Fruit fly (Drosophila melanogaster) whole organism, embryonic: ENCODE results near the gene His3.3A.
A peak's percentile ranks its signal among the peaks of the same experiment; 100 is the strongest.

Source experiments
- CG10209 ChIP-seq: fragments of 200-800 bp; sonication (Bioruptor generic); optimal IDR thresholded peaks from 3 replicates; lab custom pipeline; 2017; ENCODE audit warnings: missing biosample characterization, mild to moderate bottlenecking, missing genetic modification characterization, missing genetic modification reagents
- CG10431 ChIP-seq: fragments of 200-800 bp; sonication (Bioruptor generic); optimal IDR thresholded peaks from 3 replicates; lab custom pipeline; 2018; ENCODE audit warnings: missing biosample characterization, mild to moderate bottlenecking, missing genetic modification characterization
- CG10565 ChIP-seq: fragments of 200-800 bp; sonication (Bioruptor generic); optimal IDR thresholded peaks from 3 replicates; lab custom pipeline; 2016; ENCODE audit warnings: missing biosample characterization, mild to moderate bottlenecking, missing genetic modification characterization
- CG11456 ChIP-seq: fragments of 200-800 bp; sonication (Bioruptor generic); IDR thresholded peaks from 3 replicates; pipeline ENCODE4 v1.3.6; 2022; ENCODE audit warnings: missing biosample characterization, missing genetic modification characterization
- CG11504 ChIP-seq: fragments of 200-800 bp; sonication (Bioruptor generic); optimal IDR thresholded peaks from 3 replicates; lab custom pipeline; 2019; ENCODE audit warnings: missing biosample characterization, mild to moderate bottlenecking, missing genetic modification characterization, moderate library complexity
- CG12391 ChIP-seq: fragments of 200-800 bp; sonication (Bioruptor generic); optimal IDR thresholded peaks from 3 replicates; lab custom pipeline; 2018; ENCODE audit warnings: missing biosample characterization, mild to moderate bottlenecking, missing genetic modification characterization, moderate library complexity
- CG12769 ChIP-seq: fragments of 200-800 bp; sonication (Bioruptor generic); optimal IDR thresholded peaks from 2 replicates; lab custom pipeline; 2019; ENCODE audit warnings: missing biosample characterization, mild to moderate bottlenecking, missing genetic modification characterization, moderate library complexity
- CG12942 ChIP-seq: fragments of 200-800 bp; sonication (Bioruptor generic); optimal IDR thresholded peaks from 3 replicates; lab custom pipeline; 2016; ENCODE audit warnings: missing biosample characterization, missing genetic modification characterization
- CG13424 ChIP-seq: fragments of 200-800 bp; sonication (Bioruptor generic); optimal IDR thresholded peaks from 2 replicates; lab custom pipeline; 2019; ENCODE audit warnings: missing biosample characterization, mild to moderate bottlenecking, missing genetic modification characterization, moderate library complexity
- CG14710 ChIP-seq: fragments of 200-800 bp; sonication (Bioruptor generic); optimal IDR thresholded peaks from 3 replicates; lab custom pipeline; 2019; ENCODE audit warnings: missing biosample characterization, mild to moderate bottlenecking, missing genetic modification characterization, moderate library complexity
- CG15269 ChIP-seq: fragments of 200-800 bp; sonication (Bioruptor generic); optimal IDR thresholded peaks from 2 replicates; lab custom pipeline; 2018; ENCODE audit warnings: missing biosample characterization, mild to moderate bottlenecking, missing genetic modification characterization, moderate library complexity
- CG17328 ChIP-seq: fragments of 200-800 bp; sonication (Bioruptor generic); IDR thresholded peaks from 2 replicates; pipeline ENCODE4 v1.3.6; 2022; ENCODE audit warnings: missing biosample characterization, missing genetic modification characterization
- CG2678 ChIP-seq: fragments of 200-800 bp; sonication (Bioruptor generic); optimal IDR thresholded peaks from 3 replicates; lab custom pipeline; 2019; ENCODE audit warnings: missing biosample characterization, mild to moderate bottlenecking, missing genetic modification characterization, moderate library complexity
- CG32767 ChIP-seq: fragments of 200-800 bp; sonication (Bioruptor generic); IDR thresholded peaks from 2 replicates; pipeline ENCODE4 v1.3.6; 2022; ENCODE audit warnings: missing biosample characterization, missing genetic modification characterization
- CG4360 ChIP-seq: fragments of 200-800 bp; sonication (Bioruptor generic); IDR thresholded peaks from 2 replicates; pipeline ENCODE4 v1.3.6; 2022; ENCODE audit warnings: missing biosample characterization, missing genetic modification characterization
- CG5953 ChIP-seq: fragments of 200-800 bp; sonication (Bioruptor generic); IDR thresholded peaks from 2 replicates; pipeline ENCODE4 v1.3.6; 2022; ENCODE audit warnings: missing biosample characterization, missing genetic modification characterization
- CG7745 ChIP-seq: fragments of 200-800 bp; sonication (Bioruptor generic); optimal IDR thresholded peaks from 2 replicates; lab custom pipeline; 2018; ENCODE audit warnings: missing biosample characterization, mild to moderate bottlenecking, missing genetic modification characterization, moderate library complexity
- CG9215 ChIP-seq: fragments of 200-800 bp; sonication (Bioruptor generic); IDR thresholded peaks from 2 replicates; pipeline ENCODE4 v1.3.6; 2022; ENCODE audit warnings: missing biosample characterization, missing genetic modification characterization
- CG9727 ChIP-seq: fragments of 200-800 bp; sonication (Bioruptor generic); optimal IDR thresholded peaks from 3 replicates; lab custom pipeline; 2017; ENCODE audit warnings: missing biosample characterization, mild to moderate bottlenecking, missing genetic modification characterization
- CTCF ChIP-seq: fragments of 200-800 bp; sonication (Bioruptor generic); optimal IDR thresholded peaks from 2 replicates; lab custom pipeline; 2017; ENCODE audit warnings: missing biosample characterization, mild to moderate bottlenecking, missing genetic modification characterization, moderate library complexity
- Dek ChIP-seq: fragments of 200-800 bp; sonication (Bioruptor generic); optimal IDR thresholded peaks from 3 replicates; lab custom pipeline; 2019; ENCODE audit warnings: missing biosample characterization, mild to moderate bottlenecking, missing genetic modification characterization, moderate library complexity
- Doc2 ChIP-seq: fragments of 200-800 bp; sonication (Bioruptor generic); IDR thresholded peaks from 2 replicates; pipeline ENCODE4 v1.3.6; 2022; ENCODE audit warnings: missing biosample characterization, missing genetic modification characterization
- Ets97D ChIP-seq: fragments of 200-800 bp; sonication (Bioruptor generic); optimal IDR thresholded peaks from 3 replicates; lab custom pipeline; 2016; ENCODE audit warnings: missing biosample characterization, missing genetic modification characterization
- Gsc ChIP-seq: fragments of 200-800 bp; sonication (Bioruptor generic); IDR thresholded peaks from 2 replicates; pipeline ENCODE4 v1.3.6; 2022; ENCODE audit warnings: missing biosample characterization, missing genetic modification characterization
- HHEX ChIP-seq: fragments of 200-800 bp; sonication (Bioruptor generic); optimal IDR thresholded peaks from 3 replicates; lab custom pipeline; 2017; ENCODE audit warnings: missing biosample characterization, mild to moderate bottlenecking, missing genetic modification characterization, missing genetic modification reagents
- Hey ChIP-seq: fragments of 200-800 bp; sonication (Bioruptor generic); optimal IDR thresholded peaks from 3 replicates; lab custom pipeline; 2018; ENCODE audit warnings: missing biosample characterization, mild to moderate bottlenecking, missing genetic modification characterization
- HmgD ChIP-seq: fragments of 200-800 bp; sonication (Bioruptor generic); optimal IDR thresholded peaks from 3 replicates; lab custom pipeline; 2016; ENCODE audit warnings: missing biosample characterization, missing genetic modification characterization
- Hmx ChIP-seq: fragments of 200-800 bp; sonication (Bioruptor generic); optimal IDR thresholded peaks from 2 replicates; lab custom pipeline; 2016; ENCODE audit warnings: missing biosample characterization, missing genetic modification characterization
- Lim3 ChIP-seq: fragments of 200-800 bp; sonication (Bioruptor generic); IDR thresholded peaks from 2 replicates; pipeline ENCODE4 v1.3.6; 2022; ENCODE audit warnings: missing biosample characterization, missing genetic modification characterization
- Mrtf ChIP-seq: fragments of 200-800 bp; sonication (Bioruptor generic); IDR thresholded peaks from 3 replicates; pipeline ENCODE4 v1.3.6; 2022; ENCODE audit warnings: missing biosample characterization, missing genetic modification characterization
- Neu2 ChIP-seq: fragments of 200-800 bp; sonication (Bioruptor generic); optimal IDR thresholded peaks from 3 replicates; lab custom pipeline; 2016; ENCODE audit warnings: missing biosample characterization, missing genetic modification characterization, borderline replicate concordance
- Nf-YB ChIP-seq: fragments of 200-800 bp; sonication (Bioruptor generic); optimal IDR thresholded peaks from 3 replicates; lab custom pipeline; 2019; ENCODE audit warnings: missing biosample characterization, mild to moderate bottlenecking, missing genetic modification characterization, moderate library complexity
- PHDP ChIP-seq: fragments of 200-800 bp; sonication (Bioruptor generic); optimal IDR thresholded peaks from 3 replicates; lab custom pipeline; 2018; ENCODE audit warnings: missing biosample characterization, mild to moderate bottlenecking, missing genetic modification characterization, moderate library complexity
- Poxn ChIP-seq: fragments of 200-800 bp; sonication (Bioruptor generic); IDR thresholded peaks from 2 replicates; pipeline ENCODE4 v1.3.6; 2022; ENCODE audit warnings: missing biosample characterization, missing genetic modification characterization
- Side ChIP-seq: fragments of 200-800 bp; sonication (Bioruptor generic); optimal IDR thresholded peaks from 2 replicates; lab custom pipeline; 2016; ENCODE audit warnings: missing biosample characterization, missing genetic modification characterization
- Six4 ChIP-seq: fragments of 200-800 bp; sonication (Bioruptor generic); optimal IDR thresholded peaks from 2 replicates; lab custom pipeline; 2016; ENCODE audit warnings: missing biosample characterization, missing genetic modification characterization
- Sox102F ChIP-seq: fragments of 200-800 bp; sonication (Bioruptor generic); optimal IDR thresholded peaks from 2 replicates; lab custom pipeline; 2018; ENCODE audit warnings: missing biosample characterization, mild to moderate bottlenecking, missing genetic modification characterization, moderate library complexity
- ato ChIP-seq: fragments of 200-800 bp; sonication (Bioruptor generic); IDR thresholded peaks from 2 replicates; pipeline ENCODE4 v1.3.6; 2022; ENCODE audit warnings: missing biosample characterization, missing genetic modification characterization; ENCODE audit not compliant: partially characterized antibody
- bab2 ChIP-seq: fragments of 200-800 bp; sonication (Bioruptor generic); optimal IDR thresholded peaks from 2 replicates; lab custom pipeline; 2016; ENCODE audit warnings: missing biosample characterization, missing genetic modification characterization
- disco-r ChIP-seq: fragments of 200-800 bp; sonication (Bioruptor generic); optimal IDR thresholded peaks from 2 replicates; lab custom pipeline; 2016; ENCODE audit warnings: missing biosample characterization, missing genetic modification characterization
- dm ChIP-seq: fragments of 200-800 bp; sonication (Bioruptor generic); optimal IDR thresholded peaks from 3 replicates; lab custom pipeline; 2016; ENCODE audit warnings: missing biosample characterization, missing genetic modification characterization
- dmrt99B ChIP-seq: fragments of 200-800 bp; sonication (Bioruptor generic); optimal IDR thresholded peaks from 2 replicates; lab custom pipeline; 2018; ENCODE audit warnings: missing biosample characterization, mild to moderate bottlenecking, missing genetic modification characterization, moderate library complexity
- dpn ChIP-seq, 2 experiments: fragments of 200-800 bp; sonication (Bioruptor generic); optimal IDR thresholded peaks; 3 replicates each; lab custom pipeline; 2016; ENCODE audit warnings: missing biosample characterization in 2 of 2, missing genetic modification characterization in 2 of 2
- gce ChIP-seq: fragments of 200-800 bp; sonication (Bioruptor generic); IDR thresholded peaks from 3 replicates; pipeline ENCODE4 v1.3.6; 2022; ENCODE audit warnings: missing biosample characterization, missing genetic modification characterization
- gcm2 ChIP-seq: fragments of 200-800 bp; sonication (Bioruptor generic); optimal IDR thresholded peaks from 2 replicates; lab custom pipeline; 2016; ENCODE audit warnings: missing biosample characterization, missing genetic modification characterization
- luna ChIP-seq: fragments of 200-800 bp; sonication (Bioruptor generic); optimal IDR thresholded peaks from 2 replicates; lab custom pipeline; 2016; ENCODE audit warnings: missing biosample characterization, missing genetic modification characterization
- nom ChIP-seq: fragments of 200-800 bp; sonication (Bioruptor generic); optimal IDR thresholded peaks from 2 replicates; lab custom pipeline; 2017; ENCODE audit warnings: missing biosample characterization, missing genetic modification characterization, mild to moderate bottlenecking, moderate library complexity, missing genetic modification reagents
- pb ChIP-seq: fragments of 200-800 bp; sonication (Bioruptor generic); optimal IDR thresholded peaks from 3 replicates; lab custom pipeline; 2016; ENCODE audit warnings: missing biosample characterization, missing genetic modification characterization
- psq ChIP-seq: fragments of 200-800 bp; sonication (Bioruptor generic); optimal IDR thresholded peaks from 2 replicates; lab custom pipeline; 2017; ENCODE audit warnings: missing biosample characterization, missing genetic modification characterization
- sr ChIP-seq: fragments of 200-800 bp; sonication (Bioruptor generic); IDR thresholded peaks from 3 replicates; pipeline ENCODE4 v1.3.6; 2022; ENCODE audit warnings: missing biosample characterization, missing genetic modification characterization
- trem ChIP-seq: fragments of 200-800 bp; optimal IDR thresholded peaks from 3 replicates; lab custom pipeline; 2019; ENCODE audit warnings: missing biosample characterization, mild to moderate bottlenecking, missing genetic modification characterization, moderate library complexity
- vfl ChIP-seq: fragments of 200-800 bp; sonication (Bioruptor generic); optimal IDR thresholded peaks from 2 replicates; lab custom pipeline; 2016; ENCODE audit warnings: missing biosample characterization, missing genetic modification characterization
- wor ChIP-seq: fragments of 200-800 bp; sonication (Bioruptor generic); IDR thresholded peaks from 2 replicates; pipeline ENCODE4 v1.3.6; 2022; ENCODE audit warnings: missing biosample characterization, missing genetic modification characterization

Gene His3.3A

DNA sequence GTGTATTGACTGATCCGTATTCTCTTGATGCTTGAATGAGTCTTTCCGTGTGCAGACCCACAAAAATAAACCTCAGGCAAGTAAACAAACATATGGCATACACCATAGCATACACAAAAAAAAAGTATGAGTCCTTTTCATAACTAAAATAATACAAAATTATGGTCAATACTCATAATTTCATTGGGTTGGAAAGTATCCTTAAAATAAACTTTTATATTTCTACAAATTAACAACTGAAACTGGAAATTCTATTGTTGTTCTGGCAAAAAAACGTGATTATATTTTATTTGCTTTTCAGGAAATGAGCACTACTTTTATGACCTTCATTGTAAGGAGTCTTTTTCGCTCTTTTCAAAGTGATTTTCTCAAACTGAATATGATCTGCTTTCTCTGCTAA, 12.8 kb upstream of the His3.3A start (continued):
- TF ChIP-seq CG10431 (GFP tag; lab: Kevin White, UChicago) (no peak), CG12942 (GFP tag; lab: Kevin White, UChicago) (no peak), CG17328 (GFP tag; lab: Robert Waterston, UW) (peak; percentile 30; the same call in 1 of the 2 replicates), CG12769 (tag; lab: Kevin White, UChicago) (no peak), CTCF (GFP tag; lab: Kevin White, UChicago) (no peak), Six4 (GFP tag; lab: Kevin White, UChicago) (peak; percentile 13), Doc2 (GFP tag; lab: Robert Waterston, UW) (no peak), wor (GFP tag; lab: Robert Waterston, UW) (no peak), Neu2 (GFP tag; lab: Kevin White, UChicago) (no peak), nom (GFP tag; lab: Kevin White, UChicago) (no peak), CG7745 (tag; lab: Kevin White, UChicago) (no peak), HmgD (GFP tag; lab: Kevin White, UChicago) (no peak), ato (no peak), CG2678 (tag; lab: Kevin White, UChicago) (peak; percentile 62), CG15269 (tag; lab: Kevin White, UChicago) (peak; percentile 23), dmrt99B (tag; lab: Kevin White, UChicago) (peak; percentile 37), dpn (GFP tag; optimal IDR thresholded peaks at IDR 0.05; lab: Kevin White, UChicago) (no peak), pb (GFP tag; lab: Kevin White, UChicago) (no peak), vfl (GFP tag; lab: Kevin White, UChicago) (no peak), Nf-YB (peak; percentile 1), CG9215 (GFP tag; lab: Robert Waterston, UW) (no peak), CG4360 (GFP tag; lab: Robert Waterston, UW) (no peak), dm (GFP tag; lab: Kevin White, UChicago) (no peak), PHDP (peak; percentile 42), Poxn (GFP tag; lab: Robert Waterston, UW) (no peak), CG9727 (peak; percentile 36), trem (tag; lab: Kevin White, UChicago) (peak; percentile 22), Ets97D (GFP tag; lab: Kevin White, UChicago) (no peak), Dek (no peak), Lim3 (GFP tag; lab: Robert Waterston, UW) (no peak), gce (GFP tag; lab: Robert Waterston, UW) (no peak), Mrtf (GFP tag; lab: Robert Waterston, UW) (no peak), luna (GFP tag; lab: Kevin White, UChicago) (no peak), CG5953 (GFP tag; lab: Robert Waterston, UW) (no peak), Gsc (no peak), Side (GFP tag; lab: Kevin White, UChicago) (no peak), gcm2 (no peak), CG12391 (tag; lab: Kevin White, UChicago) (peak; percentile 42), disco-r (GFP tag; lab: Kevin White, UChicago) (no peak), CG11504 (tag; lab: Kevin White, UChicago) (peak; percentile 49), CG10565 (GFP tag; lab: Kevin White, UChicago) (no peak), CG10209 (peak; percentile 3), CG13424 (tag; lab: Kevin White, UChicago) (peak; percentile 36), Hey (tag; lab: Kevin White, UChicago) (no peak), CG32767 (GFP tag; lab: Robert Waterston, UW) (no peak), Hmx (GFP tag; lab: Kevin White, UChicago) (no peak), CG14710 (tag; lab: Kevin White, UChicago) (peak; percentile 53), Sox102F (GFP tag; lab: Kevin White, UChicago) (peak; percentile 41), psq (GFP tag; lab: Kevin White, UChicago) (no peak), bab2 (GFP tag; lab: Kevin White, UChicago) (no peak), HHEX (GFP tag; lab: Kevin White, UChicago) (no peak), CG11456 (GFP tag; lab: Robert Waterston, UW) (no peak), sr (GFP tag; lab: Robert Waterston, UW) (no peak)
